Fruit fly (Drosophila melanogaster) whole organism, embryonic: ENCODE results near the gene CG13671.

ENCODE experiments used
- CG10431 ChIP-seq: fragments of 200-800 bp; sonication (Bioruptor generic); optimal IDR thresholded peaks from 3 replicates; lab custom pipeline; 2018; ENCODE audit warnings: missing biosample characterization, mild to moderate bottlenecking, missing genetic modification characterization
- CG11085 ChIP-seq: fragments of 200-800 bp; sonication (Bioruptor generic); IDR thresholded peaks from 2 replicates; pipeline ENCODE4 v1.3.6; 2022; ENCODE audit warnings: missing biosample characterization, missing genetic modification characterization
- CG11398 ChIP-seq: fragments of 200-800 bp; sonication (Bioruptor generic); optimal IDR thresholded peaks from 2 replicates; lab custom pipeline; 2016; ENCODE audit warnings: missing biosample characterization, missing genetic modification characterization
- CG11504 ChIP-seq: fragments of 200-800 bp; sonication (Bioruptor generic); optimal IDR thresholded peaks from 3 replicates; lab custom pipeline; 2019; ENCODE audit warnings: missing biosample characterization, mild to moderate bottlenecking, missing genetic modification characterization, moderate library complexity
- CG12104 ChIP-seq: fragments of 200-800 bp; sonication (Bioruptor generic); optimal IDR thresholded peaks from 3 replicates; lab custom pipeline; 2016; ENCODE audit warnings: missing biosample characterization, missing genetic modification characterization
- CG12155 ChIP-seq: fragments of 200-800 bp; sonication (Bioruptor generic); optimal IDR thresholded peaks from 3 replicates; lab custom pipeline; 2016; ENCODE audit warnings: missing biosample characterization, missing genetic modification characterization
- CG12299 ChIP-seq: fragments of 200-800 bp; sonication (Bioruptor generic); optimal IDR thresholded peaks from 2 replicates; lab custom pipeline; 2018; ENCODE audit warnings: missing biosample characterization, mild to moderate bottlenecking, missing genetic modification characterization
- CG13424 ChIP-seq: fragments of 200-800 bp; sonication (Bioruptor generic); optimal IDR thresholded peaks from 2 replicates; lab custom pipeline; 2019; ENCODE audit warnings: missing biosample characterization, mild to moderate bottlenecking, missing genetic modification characterization, moderate library complexity
- CG17612 ChIP-seq: fragments of 200-800 bp; sonication (Bioruptor generic); IDR thresholded peaks from 2 replicates; pipeline ENCODE4 v1.3.6; 2022; ENCODE audit warnings: missing biosample characterization, missing genetic modification characterization
- CG17912 ChIP-seq: fragments of 200-800 bp; sonication (Bioruptor generic); optimal IDR thresholded peaks from 2 replicates; lab custom pipeline; 2018; ENCODE audit warnings: missing biosample characterization, mild to moderate bottlenecking, missing genetic modification characterization
- CG18764 ChIP-seq: fragments of 200-800 bp; sonication (Bioruptor generic); optimal IDR thresholded peaks from 3 replicates; lab custom pipeline; 2016; ENCODE audit warnings: missing biosample characterization, missing genetic modification characterization
- CG2116 ChIP-seq: fragments of 200-800 bp; sonication (Bioruptor generic); optimal IDR thresholded peaks from 3 replicates; lab custom pipeline; 2018; ENCODE audit warnings: missing biosample characterization, mild to moderate bottlenecking, missing genetic modification characterization
- CG2712 ChIP-seq: fragments of 200-800 bp; optimal IDR thresholded peaks from 3 replicates; lab custom pipeline; 2019; ENCODE audit warnings: missing biosample characterization, mild to moderate bottlenecking, missing genetic modification characterization, moderate library complexity
- CG30020 ChIP-seq: fragments of 200-800 bp; optimal IDR thresholded peaks from 2 replicates; lab custom pipeline; 2019; ENCODE audit warnings: missing biosample characterization, mild to moderate bottlenecking, missing genetic modification characterization, moderate library complexity
- CG31224 ChIP-seq: fragments of 200-800 bp; sonication (Bioruptor generic); IDR thresholded peaks from 2 replicates; pipeline ENCODE4 v1.3.6; 2022; ENCODE audit warnings: missing biosample characterization, missing genetic modification characterization
- CG31388 ChIP-seq: fragments of 200-800 bp; sonication (Bioruptor generic); optimal IDR thresholded peaks from 2 replicates; lab custom pipeline; 2016; ENCODE audit warnings: missing biosample characterization, missing genetic modification characterization
- CG34376 ChIP-seq: fragments of 200-800 bp; sonication (Bioruptor generic); optimal IDR thresholded peaks from 2 replicates; lab custom pipeline; 2018; ENCODE audit warnings: missing biosample characterization, mild to moderate bottlenecking, missing genetic modification characterization
- CG43689 ChIP-seq: fragments of 200-800 bp; sonication (Bioruptor generic); IDR thresholded peaks from 2 replicates; pipeline ENCODE4 v1.3.6; 2022; ENCODE audit warnings: missing biosample characterization, missing genetic modification characterization
- CG4404 ChIP-seq: fragments of 200-800 bp; sonication (Bioruptor generic); IDR thresholded peaks from 2 replicates; pipeline ENCODE4 v1.3.6; 2022; ENCODE audit warnings: missing biosample characterization, missing genetic modification characterization
- CG5953 ChIP-seq: fragments of 200-800 bp; sonication (Bioruptor generic); IDR thresholded peaks from 2 replicates; pipeline ENCODE4 v1.3.6; 2022; ENCODE audit warnings: missing biosample characterization, missing genetic modification characterization
- CG6689 ChIP-seq: fragments of 200-800 bp; sonication (Bioruptor generic); IDR thresholded peaks from 2 replicates; pipeline ENCODE4 v1.3.6; 2022; ENCODE audit warnings: missing biosample characterization, missing genetic modification characterization
- CG7928 ChIP-seq: fragments of 200-800 bp; sonication (Bioruptor generic); optimal IDR thresholded peaks from 2 replicates; lab custom pipeline; 2017; ENCODE audit warnings: missing biosample characterization, mild to moderate bottlenecking, missing genetic modification characterization
- CG7987 ChIP-seq: fragments of 200-800 bp; sonication (Bioruptor generic); optimal IDR thresholded peaks from 2 replicates; lab custom pipeline; 2018; ENCODE audit warnings: missing biosample characterization, mild to moderate bottlenecking, missing genetic modification characterization, moderate library complexity
- CG8388 ChIP-seq: fragments of 200-800 bp; sonication (Bioruptor generic); optimal IDR thresholded peaks from 2 replicates; lab custom pipeline; 2019; ENCODE audit warnings: missing biosample characterization, mild to moderate bottlenecking, missing genetic modification characterization, moderate library complexity
- Fer1 ChIP-seq: fragments of 200-800 bp; sonication (Bioruptor generic); optimal IDR thresholded peaks from 2 replicates; lab custom pipeline; 2017; ENCODE audit warnings: missing biosample characterization, mild to moderate bottlenecking, missing genetic modification characterization
- Gug ChIP-seq: fragments of 200-800 bp; sonication (Bioruptor generic); IDR thresholded peaks from 4 replicates; pipeline ENCODE4 v1.3.6; 2022; ENCODE audit warnings: missing biosample characterization, missing genetic modification characterization
- Neu2 ChIP-seq: fragments of 200-800 bp; sonication (Bioruptor generic); optimal IDR thresholded peaks from 3 replicates; lab custom pipeline; 2016; ENCODE audit warnings: missing biosample characterization, missing genetic modification characterization, borderline replicate concordance
- Opbp ChIP-seq: fragments of 200-800 bp; sonication (Bioruptor generic); IDR thresholded peaks from 3 replicates; pipeline ENCODE4 v1.3.6; 2022; ENCODE audit warnings: missing biosample characterization, missing genetic modification characterization; ENCODE audit not compliant: partially characterized antibody
- Optix ChIP-seq: fragments of 200-800 bp; sonication (Bioruptor generic); IDR thresholded peaks from 3 replicates; pipeline ENCODE4 v1.3.6; 2022; ENCODE audit warnings: missing biosample characterization, missing genetic modification characterization
- Sox100B ChIP-seq: fragments of 200-800 bp; sonication (Bioruptor generic); optimal IDR thresholded peaks from 3 replicates; lab custom pipeline; 2018; ENCODE audit warnings: missing biosample characterization, mild to moderate bottlenecking, missing genetic modification characterization
- Sry-δ ChIP-seq: fragments of 200-800 bp; sonication (Bioruptor generic); optimal IDR thresholded peaks from 2 replicates; lab custom pipeline; 2016; ENCODE audit warnings: missing biosample characterization, missing genetic modification characterization
- TFAM ChIP-seq: fragments of 200-800 bp; sonication (Bioruptor generic); optimal IDR thresholded peaks from 2 replicates; lab custom pipeline; 2017; ENCODE audit warnings: missing biosample characterization, missing genetic modification characterization, inconsistent platforms
- Taf1 ChIP-seq: fragments of 200-800 bp; sonication (Bioruptor generic); IDR thresholded peaks from 2 replicates; pipeline ENCODE4 v1.3.6; 2022; ENCODE audit warnings: missing biosample characterization, missing genetic modification characterization
- ato ChIP-seq: fragments of 200-800 bp; sonication (Bioruptor generic); IDR thresholded peaks from 2 replicates; pipeline ENCODE4 v1.3.6; 2022; ENCODE audit warnings: missing biosample characterization, missing genetic modification characterization; ENCODE audit not compliant: partially characterized antibody
- bowl ChIP-seq: fragments of 200-800 bp; sonication (Bioruptor generic); IDR thresholded peaks from 2 replicates; pipeline ENCODE4 v1.3.6; 2022; ENCODE audit warnings: missing biosample characterization, missing genetic modification characterization
- cad ChIP-seq: fragments of >200 bp; optimal IDR thresholded peaks from 2 replicates; lab custom pipeline; 2017; ENCODE audit warnings: missing biosample characterization, missing genetic modification characterization
- disco-r ChIP-seq: fragments of 200-800 bp; sonication (Bioruptor generic); optimal IDR thresholded peaks from 2 replicates; lab custom pipeline; 2016; ENCODE audit warnings: missing biosample characterization, missing genetic modification characterization
- esg ChIP-seq: fragments of 200-800 bp; sonication (Bioruptor generic); conservative IDR thresholded peaks from 2 replicates; pipeline ENCODE4 v1.3.6; 2022; ENCODE audit warnings: missing biosample characterization, missing genetic modification characterization
- jumu ChIP-seq: fragments of 200-800 bp; sonication (Bioruptor generic); optimal IDR thresholded peaks from 3 replicates; lab custom pipeline; 2016; ENCODE audit warnings: missing biosample characterization, missing genetic modification characterization
- lab ChIP-seq: fragments of 200-800 bp; sonication (Bioruptor generic); optimal IDR thresholded peaks from 3 replicates; lab custom pipeline; 2017; ENCODE audit warnings: missing biosample characterization, missing genetic modification characterization, mild to moderate bottlenecking, moderate library complexity, missing genetic modification reagents
- lbe ChIP-seq: fragments of 200-800 bp; sonication (Bioruptor generic); optimal IDR thresholded peaks from 2 replicates; lab custom pipeline; 2016; ENCODE audit warnings: missing biosample characterization, mild to moderate bottlenecking, missing genetic modification characterization
- salm ChIP-seq: fragments of 200-800 bp; sonication (Bioruptor generic); optimal IDR thresholded peaks from 2 replicates; lab custom pipeline; 2018; ENCODE audit warnings: missing biosample characterization, mild to moderate bottlenecking, missing genetic modification characterization
- shn ChIP-seq: fragments of 200-800 bp; sonication (Bioruptor generic); optimal IDR thresholded peaks from 3 replicates; lab custom pipeline; 2016; ENCODE audit warnings: missing biosample characterization, missing genetic modification characterization
- sim ChIP-seq: fragments of 200-800 bp; sonication (Bioruptor generic); IDR thresholded peaks from 2 replicates; pipeline ENCODE4 v1.3.6; 2022; ENCODE audit warnings: missing biosample characterization, missing genetic modification characterization
- sr ChIP-seq: fragments of 200-800 bp; sonication (Bioruptor generic); IDR thresholded peaks from 3 replicates; pipeline ENCODE4 v1.3.6; 2022; ENCODE audit warnings: missing biosample characterization, missing genetic modification characterization
- toy ChIP-seq: fragments of 200-800 bp; sonication (Bioruptor generic); IDR thresholded peaks from 2 replicates; pipeline ENCODE4 v1.3.6; 2022; ENCODE audit warnings: missing biosample characterization, missing genetic modification characterization
- usp ChIP-seq: fragments of >200 bp; optimal IDR thresholded peaks from 2 replicates; lab custom pipeline; 2017; ENCODE audit warnings: missing biosample characterization, missing genetic modification characterization
- wdn ChIP-seq: fragments of 200-800 bp; sonication (Bioruptor generic); IDR thresholded peaks from 2 replicates; pipeline ENCODE4 v1.3.6; 2022; ENCODE audit warnings: missing biosample characterization, missing genetic modification characterization
- zen ChIP-seq: fragments of 200-800 bp; sonication (Bioruptor generic); optimal IDR thresholded peaks from 3 replicates; lab custom pipeline; 2018; ENCODE audit warnings: missing biosample characterization, mild to moderate bottlenecking, missing genetic modification characterization, moderate library complexity
- zf30C ChIP-seq: fragments of 200-800 bp; sonication (Bioruptor generic); optimal IDR thresholded peaks from 3 replicates; lab custom pipeline; 2018; ENCODE audit warnings: missing biosample characterization, mild to moderate bottlenecking, missing genetic modification characterization

The CG13671 gene

dm6 chr3L:8289336-8290258 is 10.3 kb upstream of the CG13671 start, which contains the start of gene cert (continued):
- TF ChIP-seq CG31388 (GFP tag; lab: Kevin White, UChicago) (no peak), Optix (no peak), usp (GFP tag; lab: Kevin White, UChicago) (no peak), Taf1 (GFP tag; lab: Robert Waterston, UW) (no peak), sim (GFP tag; lab: Robert Waterston, UW) (no peak), CG6689 (GFP tag; lab: Robert Waterston, UW) (no peak), CG11504 (no peak), disco-r (GFP tag; lab: Kevin White, UChicago) (no peak), CG10431 (no peak), shn (GFP tag; lab: Kevin White, UChicago) (peak; percentile 29), CG43689 (no peak), Fer1 (GFP tag; lab: Kevin White, UChicago) (peak; percentile 44), CG2712 (tag; lab: Kevin White, UChicago) (peak; percentile 17), CG12155 (GFP tag; lab: Kevin White, UChicago) (peak; percentile 16), CG2116 (GFP tag; lab: Kevin White, UChicago) (peak; percentile 92), CG13424 (tag; lab: Kevin White, UChicago) (no peak), Opbp (GFP tag; lab: Robert Waterston, UW) (peak; percentile 90), CG12299 (no peak), bowl (no peak), jumu (GFP tag; lab: Kevin White, UChicago) (no peak), salm (tag; lab: Kevin White, UChicago) (no peak), CG7928 (GFP tag; lab: Kevin White, UChicago) (no peak), CG12104 (GFP tag; lab: Kevin White, UChicago) (peak; percentile 10), wdn (no peak), CG31224 (GFP tag; lab: Robert Waterston, UW) (no peak), CG30020 (peak; percentile 18), CG7987 (GFP tag; lab: Kevin White, UChicago) (no peak), ato (peak; percentile 86), CG18764 (no peak), Neu2 (GFP tag; lab: Kevin White, UChicago) (no peak), Gug (GFP tag; lab: Robert Waterston, UW) (no peak), CG11085 (GFP tag; lab: Robert Waterston, UW) (no peak), sr (GFP tag; lab: Robert Waterston, UW) (no peak), CG4404 (GFP tag; lab: Robert Waterston, UW) (no peak), Sry-δ (GFP tag; lab: Kevin White, UChicago) (peak; percentile 98), TFAM (GFP tag; lab: Kevin White, UChicago) (no peak), toy (GFP tag; lab: Robert Waterston, UW) (no peak), lab (GFP tag; lab: Kevin White, UChicago) (no peak), CG11398 (GFP tag; lab: Kevin White, UChicago) (no peak), CG17612 (GFP tag; lab: Robert Waterston, UW) (no peak), Sox100B (GFP tag; lab: Kevin White, UChicago) (peak; percentile 2), CG34376 (GFP tag; lab: Kevin White, UChicago) (peak; percentile 33), CG8388 (GFP tag; lab: Kevin White, UChicago) (no peak), esg (no peak), CG17912 (GFP tag; lab: Kevin White, UChicago) (no peak), cad (GFP tag; lab: Kevin White, UChicago) (no peak), zen (tag; lab: Kevin White, UChicago) (peak; percentile 29), zf30C (GFP tag; lab: Kevin White, UChicago) (no peak), lbe (GFP tag; lab: Kevin White, UChicago) (peak; percentile 61), CG5953 (no peak)
